Fruit fly (Drosophila melanogaster): Measurements from ENCODE around the gene CG34447.
A peak's percentile ranks its signal among the peaks of the same experiment; 100 is the strongest.

CG34447 gene

DNA sequence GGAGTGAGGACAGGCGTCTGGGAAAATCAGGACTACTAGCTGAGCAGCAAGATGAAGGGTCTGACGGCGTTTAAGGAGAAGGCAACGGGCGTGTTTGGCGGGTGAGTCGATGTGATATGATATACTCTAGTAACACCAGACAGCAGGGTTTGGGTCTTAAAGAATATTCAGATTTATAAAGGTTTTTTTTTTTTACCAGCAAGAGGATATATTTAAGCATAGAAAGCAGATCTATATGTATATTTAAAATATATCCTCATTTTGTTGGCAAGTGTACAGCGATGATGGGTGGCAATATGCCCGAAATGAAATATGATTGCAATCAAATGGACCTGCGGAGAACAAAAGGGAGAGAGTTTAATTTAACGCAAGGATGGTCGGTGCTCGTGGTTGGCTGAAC, 17.6 kb downstream of the CG34447 start:
- TF ChIP-seq CG4496 (GFP tag; IDR thresholded peaks at IDR 0.05), result no peak
- TF ChIP-seq CG32121 (GFP tag; IDR thresholded peaks at IDR 0.05), result no peak
- no peak for TF ChIP-seq CG34367 (tag; optimal IDR thresholded peaks at IDR 0.05)
- TF ChIP-seq EcR (GFP tag; optimal IDR thresholded peaks at IDR 0.05), result no peak
- TF ChIP-seq rn (GFP tag; IDR thresholded peaks at IDR 0.05), result no peak
- no peak for TF ChIP-seq Pif1A (GFP tag; optimal IDR thresholded peaks at IDR 0.05)

- TF ChIP-seq CG14655 (GFP tag; optimal IDR thresholded peaks at IDR 0.05) (no peak), CG10348 (GFP tag; IDR thresholded peaks at IDR 0.05) (no peak), CG8159 (tag; optimal IDR thresholded peaks at IDR 0.05) (no peak), CG9948 (tag; optimal IDR thresholded peaks at IDR 0.05) (no peak), Pif1B (GFP tag; optimal IDR thresholded peaks at IDR 0.05) (no peak), CG34367 (tag; optimal IDR thresholded peaks at IDR 0.05) (no peak), CG15710 (tag; optimal IDR thresholded peaks at IDR 0.05) (no peak), Ets98B (GFP tag; IDR thresholded peaks at IDR 0.05) (no peak), gl (tag; optimal IDR thresholded peaks at IDR 0.05) (no peak), CG8301 (tag; optimal IDR thresholded peaks at IDR 0.05) (no peak)
Measured at dm6 chr2L:2399897-2400296, 19.9 kb downstream of the CG34447 start, which contains the start of gene VGlut. Gene VGlut, plus strand, starts transcription at chr2L:2400295.

dm6 chr2L:2398459-2398858, 21.4 kb downstream of the CG34447 start:
- TF ChIP-seq CG13204 (GFP tag; optimal IDR thresholded peaks at IDR 0.05) (no peak), Pif1A (GFP tag; optimal IDR thresholded peaks at IDR 0.05) (no peak), CG17806 (tag; optimal IDR thresholded peaks at IDR 0.05) (no peak), CG12605 (GFP tag; IDR thresholded peaks at IDR 0.05) (no peak), D1 (tag; optimal IDR thresholded peaks at IDR 0.05) (no peak), CG9948 (tag; optimal IDR thresholded peaks at IDR 0.05) (no peak), CG14655 (GFP tag; optimal IDR thresholded peaks at IDR 0.05) (no peak), CG32121 (GFP tag; IDR thresholded peaks at IDR 0.05) (no peak), CG15710 (tag; optimal IDR thresholded peaks at IDR 0.05) (no peak), Ets98B (GFP tag; IDR thresholded peaks at IDR 0.05) (no peak), rn (GFP tag; IDR thresholded peaks at IDR 0.05) (no peak), Snoo (tag; optimal IDR thresholded peaks at IDR 0.05) (no peak), EcR (GFP tag; optimal IDR thresholded peaks at IDR 0.05) (no peak), gl (tag; optimal IDR thresholded peaks at IDR 0.05) (no peak), CG8301 (tag; optimal IDR thresholded peaks at IDR 0.05) (no peak), fd96Ca (GFP tag; IDR thresholded peaks at IDR 0.05) (no peak)

DNA sequence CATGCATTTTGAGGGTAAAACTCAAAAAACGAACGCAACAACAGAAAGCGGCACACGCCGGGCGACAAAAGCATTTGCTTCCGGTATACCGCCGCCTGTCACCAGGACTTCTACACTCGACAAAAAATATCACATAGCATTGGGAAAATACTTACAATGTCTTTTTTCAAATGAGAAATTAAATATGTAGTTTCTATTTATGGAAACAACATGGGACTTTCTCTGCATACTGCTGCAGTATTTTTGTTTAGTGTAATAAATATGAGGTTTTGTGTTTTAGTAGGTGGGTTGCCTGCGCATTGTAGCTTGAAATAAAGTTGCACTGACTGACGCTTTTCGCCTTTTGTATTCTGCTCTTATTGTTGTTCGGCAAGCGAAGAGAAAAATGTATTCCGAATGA, 22.7 kb downstream of the CG34447 start:
- TF ChIP-seq CG8159 (tag; optimal IDR thresholded peaks at IDR 0.05) (peak; percentile 21), Ets98B (GFP tag; IDR thresholded peaks at IDR 0.05) (no peak)

DNA sequence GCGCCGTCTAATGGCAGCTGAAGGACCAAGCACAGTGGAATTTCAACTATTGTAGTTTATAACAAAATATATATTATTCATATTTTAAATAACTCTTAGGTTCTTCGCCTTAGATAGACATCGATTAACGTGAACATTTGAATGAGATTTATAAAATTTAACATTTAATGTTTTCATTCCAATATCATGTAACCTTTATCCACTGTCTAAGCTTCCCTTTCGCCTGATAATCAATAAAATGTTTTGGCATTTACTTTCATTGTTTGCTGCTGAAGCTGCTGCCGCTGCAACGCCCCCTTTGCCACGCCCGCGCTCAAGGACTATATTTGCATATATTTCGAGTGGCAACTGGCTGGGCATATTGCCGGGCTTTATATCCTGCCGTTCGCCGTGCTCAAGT, 24.9 kb downstream of the CG34447 start:
- TF ChIP-seq CG9948 (tag; optimal IDR thresholded peaks at IDR 0.05), result no peak
- TF ChIP-seq CG8159 (tag; optimal IDR thresholded peaks at IDR 0.05), result peak; percentile 4

dm6 chr2L:2391321-2391720, 28.5 kb downstream of the CG34447 start, which contains the start of gene CG46448:
Gene CG46448, plus strand, starts transcription at chr2L:2391660.
- TF ChIP-seq Pif1B (GFP tag; optimal IDR thresholded peaks at IDR 0.05) (no peak), rn (GFP tag; IDR thresholded peaks at IDR 0.05) (no peak), CG13204 (GFP tag; optimal IDR thresholded peaks at IDR 0.05) (no peak), Pif1A (GFP tag; optimal IDR thresholded peaks at IDR 0.05) (no peak), CG14655 (GFP tag; optimal IDR thresholded peaks at IDR 0.05) (no peak), Snoo (tag; optimal IDR thresholded peaks at IDR 0.05) (no peak), CG10348 (GFP tag; IDR thresholded peaks at IDR 0.05) (no peak), gl (tag; optimal IDR thresholded peaks at IDR 0.05) (no peak), D1 (tag; optimal IDR thresholded peaks at IDR 0.05) (no peak), Ets98B (GFP tag; IDR thresholded peaks at IDR 0.05) (no peak)

DNA sequence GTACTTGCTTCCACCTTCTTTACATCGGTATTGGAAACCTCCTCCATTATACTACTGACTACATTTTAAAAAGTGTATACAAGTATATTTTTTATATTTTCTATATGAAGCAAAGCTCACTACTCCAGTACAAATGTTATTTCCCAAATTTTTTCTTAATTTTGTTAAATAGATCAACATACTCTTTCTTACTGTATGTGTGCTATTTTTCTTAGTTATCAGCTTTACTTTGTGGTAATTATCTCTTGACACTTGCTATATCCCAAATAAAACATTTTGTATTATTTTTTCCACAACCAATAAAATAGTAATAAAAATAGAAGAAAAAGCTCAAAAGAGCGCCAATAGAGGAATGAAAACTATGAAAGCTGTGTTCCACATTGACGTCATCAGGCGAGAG, 29.2 kb downstream of the CG34447 start, which contains the start of gene CG43750:
TSS of gene CG43750 (minus strand) at position 101 of the 400 bp plus-strand sequence.
- TF ChIP-seq CG15710 (tag; optimal IDR thresholded peaks at IDR 0.05), result no peak
- no peak for TF ChIP-seq fd96Ca (GFP tag; IDR thresholded peaks at IDR 0.05)
- TF ChIP-seq EcR (GFP tag; optimal IDR thresholded peaks at IDR 0.05), result no peak
- no peak for TF ChIP-seq Pif1B (GFP tag; optimal IDR thresholded peaks at IDR 0.05)
- no peak for TF ChIP-seq CG8301 (tag; optimal IDR thresholded peaks at IDR 0.05)
- TF ChIP-seq gl (tag; optimal IDR thresholded peaks at IDR 0.05), result no peak
- TF ChIP-seq CG32121 (GFP tag; IDR thresholded peaks at IDR 0.05), result no peak

dm6 chr2L:2385692-2386091, 34.1 kb downstream of the CG34447 start, which contains the start of gene CG3557:
Gene CG3557, minus strand, starts transcription at chr2L:2385792.
- no peak for TF ChIP-seq CG14655 (GFP tag; optimal IDR thresholded peaks at IDR 0.05)
- TF ChIP-seq CG15710 (tag; optimal IDR thresholded peaks at IDR 0.05), result no peak
- TF ChIP-seq CG34367 (tag; optimal IDR thresholded peaks at IDR 0.05), result no peak
- no peak for TF ChIP-seq CG8159 (tag; optimal IDR thresholded peaks at IDR 0.05)
- TF ChIP-seq gl (tag; optimal IDR thresholded peaks at IDR 0.05), result no peak
- TF ChIP-seq Ets98B (GFP tag; IDR thresholded peaks at IDR 0.05), result no peak
- TF ChIP-seq CG10348 (GFP tag; IDR thresholded peaks at IDR 0.05), result no peak
- TF ChIP-seq CG12605 (GFP tag; IDR thresholded peaks at IDR 0.05), result no peak
- TF ChIP-seq Pif1B (GFP tag; optimal IDR thresholded peaks at IDR 0.05), result no peak
- TF ChIP-seq D1 (tag; optimal IDR thresholded peaks at IDR 0.05), result no peak
- TF ChIP-seq Pif1A (GFP tag; optimal IDR thresholded peaks at IDR 0.05), result no peak
- no peak for TF ChIP-seq CG9948 (tag; optimal IDR thresholded peaks at IDR 0.05)
- no peak for TF ChIP-seq Snoo (tag; optimal IDR thresholded peaks at IDR 0.05)
- no peak for TF ChIP-seq CG8301 (tag; optimal IDR thresholded peaks at IDR 0.05)
- no peak for TF ChIP-seq CG13204 (GFP tag; optimal IDR thresholded peaks at IDR 0.05)
- TF ChIP-seq CG17806 (tag; optimal IDR thresholded peaks at IDR 0.05), result no peak
- no peak for TF ChIP-seq CG4496 (GFP tag; IDR thresholded peaks at IDR 0.05)
- no peak for TF ChIP-seq EcR (GFP tag; optimal IDR thresholded peaks at IDR 0.05)
- no peak for TF ChIP-seq fd96Ca (GFP tag; IDR thresholded peaks at IDR 0.05)
- no peak for TF ChIP-seq CG32121 (GFP tag; IDR thresholded peaks at IDR 0.05)
